Fruit fly (Drosophila melanogaster): ENCODE results near the gene erm.

- TF ChIP-seq Mnt (GFP tag; optimal IDR thresholded peaks at IDR 0.05) (no peak), tj (GFP tag; optimal IDR thresholded peaks at IDR 0.05) (no peak), CG33017 (tag; optimal IDR thresholded peaks at IDR 0.05) (no peak), pad (GFP tag; optimal IDR thresholded peaks at IDR 0.05) (no peak), CG7045 (GFP tag; optimal IDR thresholded peaks at IDR 0.05) (no peak)
Measured at dm6 chr2L:1923846-1924245, 46.3 kb downstream of the erm start.
